Fruit fly (Drosophila melanogaster): ENCODE results near the gene CG9921.
A peak's percentile ranks its signal among the peaks of the same experiment; 100 is the strongest.

Gene CG9921

dm6 chrX:16332615-16333288, 648 bp downstream of the CG9921 start:
- TF ChIP-seq CG7045 (GFP tag; optimal IDR thresholded peaks at IDR 0.05) (peak; percentile 95), Clk (GFP tag; optimal IDR thresholded peaks at IDR 0.05) (peak; percentile 84), ovo (GFP tag; optimal IDR thresholded peaks at IDR 0.05) (peak; percentile 95), bab1 (GFP tag; optimal IDR thresholded peaks at IDR 0.05) (peak; percentile 95), Hr96 (GFP tag; optimal IDR thresholded peaks at IDR 0.05) (no peak), CG5204 (GFP tag; optimal IDR thresholded peaks at IDR 0.05) (peak; percentile 94), kay (GFP tag; ENCODE audit: borderline replicate concordance) (peak; percentile 80), CG11617 (GFP tag; optimal IDR thresholded peaks at IDR 0.05) (peak; percentile 98), CG14711 (tag; optimal IDR thresholded peaks at IDR 0.05) (peak; percentile 94), CG7101 (tag; optimal IDR thresholded peaks at IDR 0.05) (peak; percentile 98), CG1620 (GFP tag; optimal IDR thresholded peaks at IDR 0.05) (peak; percentile 82), CG12768 (GFP tag; optimal IDR thresholded peaks at IDR 0.05) (peak; percentile 95), cic (GFP tag; optimal IDR thresholded peaks at IDR 0.05) (peak; percentile 83), Mnt (GFP tag; optimal IDR thresholded peaks at IDR 0.05) (peak; percentile 88), pad (GFP tag; optimal IDR thresholded peaks at IDR 0.05) (peak; percentile 91), toe (GFP tag; optimal IDR thresholded peaks at IDR 0.05) (peak; percentile 83), tj (GFP tag; optimal IDR thresholded peaks at IDR 0.05) (peak; percentile 85), cnc (optimal IDR thresholded peaks at IDR 0.05) (no peak), CG33017 (tag; optimal IDR thresholded peaks at IDR 0.05) (peak; percentile 95), Crg-1 (GFP tag; optimal IDR thresholded peaks at IDR 0.05) (peak; percentile 92)

DNA sequence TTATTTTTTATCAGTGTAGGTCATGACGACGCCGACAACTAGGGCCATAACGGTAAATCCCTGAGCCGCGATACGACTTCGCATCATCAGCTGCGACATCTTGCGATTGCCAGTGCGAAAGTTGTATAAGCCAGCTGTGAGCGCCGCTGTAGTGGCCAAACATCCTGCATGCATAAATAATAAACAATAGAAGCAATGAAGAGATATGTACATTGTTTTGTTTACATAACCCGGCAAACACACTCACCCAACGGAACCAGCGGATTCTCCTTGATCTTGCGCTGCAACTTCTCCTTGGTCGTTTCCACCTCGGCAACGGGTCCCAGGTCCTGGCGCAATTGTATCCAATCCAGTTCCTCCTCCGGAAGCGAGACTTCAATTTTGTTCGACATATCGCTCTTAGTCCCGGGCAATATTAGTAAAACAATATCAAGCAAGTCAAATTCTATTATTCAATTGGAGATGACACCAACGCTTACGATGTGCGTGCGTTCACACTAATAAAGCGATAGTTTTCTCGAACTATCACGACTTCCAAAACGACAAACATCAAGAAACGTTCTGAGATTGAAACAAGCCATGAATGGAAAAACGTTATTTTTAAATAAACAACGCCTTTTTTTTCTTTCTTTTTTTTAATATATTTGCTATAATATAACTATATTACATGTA, 1.7 kb downstream of the CG9921 start:
- peak; percentile 21 for TF ChIP-seq Mnt (GFP tag; optimal IDR thresholded peaks at IDR 0.05)
- no peak for TF ChIP-seq Hr96 (GFP tag; optimal IDR thresholded peaks at IDR 0.05)
- peak; percentile 54 for TF ChIP-seq ovo (GFP tag; optimal IDR thresholded peaks at IDR 0.05)
- peak; percentile 6 for TF ChIP-seq bab1 (GFP tag; optimal IDR thresholded peaks at IDR 0.05)
- TF ChIP-seq CG11617 (GFP tag; optimal IDR thresholded peaks at IDR 0.05): peak; percentile 28
- TF ChIP-seq cic (GFP tag; optimal IDR thresholded peaks at IDR 0.05): no peak
- peak; percentile 11 for TF ChIP-seq pad (GFP tag; optimal IDR thresholded peaks at IDR 0.05)

dm6 chrX:16330659-16331058, 2.7 kb downstream of the CG9921 start, which contains the start of gene CG9919:
Gene CG9919 (minus strand): TSS chrX:16330759.
- TF ChIP-seq CG33017 (tag; optimal IDR thresholded peaks at IDR 0.05): no peak
- TF ChIP-seq CG14711 (tag; optimal IDR thresholded peaks at IDR 0.05): no peak
- no peak for TF ChIP-seq kay (GFP tag; ENCODE audit: borderline replicate concordance)
- no peak for TF ChIP-seq pad (GFP tag; optimal IDR thresholded peaks at IDR 0.05)
- no peak for TF ChIP-seq Hr96 (GFP tag; optimal IDR thresholded peaks at IDR 0.05)
- TF ChIP-seq ovo (GFP tag; optimal IDR thresholded peaks at IDR 0.05): no peak
- no peak for TF ChIP-seq Crg-1 (GFP tag; optimal IDR thresholded peaks at IDR 0.05)
- no peak for TF ChIP-seq CG1620 (GFP tag; optimal IDR thresholded peaks at IDR 0.05)
- no peak for TF ChIP-seq cic (GFP tag; optimal IDR thresholded peaks at IDR 0.05)
- no peak for TF ChIP-seq CG5204 (GFP tag; optimal IDR thresholded peaks at IDR 0.05)
- no peak for TF ChIP-seq Clk (GFP tag; optimal IDR thresholded peaks at IDR 0.05)
- TF ChIP-seq CG12768 (GFP tag; optimal IDR thresholded peaks at IDR 0.05): no peak
- no peak for TF ChIP-seq CG11617 (GFP tag; optimal IDR thresholded peaks at IDR 0.05)

DNA sequence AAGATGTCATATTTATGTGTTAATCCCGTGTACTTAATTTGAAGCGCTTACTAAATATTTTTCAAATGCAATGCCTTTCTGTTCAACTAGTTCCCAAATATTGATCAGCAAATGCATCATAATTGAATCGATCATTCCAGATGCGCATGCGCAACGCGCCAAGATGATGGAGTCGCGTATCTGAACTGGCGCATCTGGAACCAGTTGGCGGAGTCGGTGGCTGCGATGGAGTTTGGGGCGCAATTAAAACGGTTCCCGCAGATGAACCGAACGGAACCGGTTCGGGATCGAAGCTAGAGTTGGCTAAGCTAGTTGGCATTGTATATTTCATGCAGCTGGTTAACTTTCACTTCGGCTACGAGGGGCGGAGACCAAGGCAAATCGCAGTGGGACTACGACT, 7.9 kb downstream of the CG9921 start, which contains the start of gene CalpC:
Gene CalpC (plus strand): TSS at position 292 of the 400 bp plus-strand sequence.
- TF ChIP-seq bab1 (GFP tag; optimal IDR thresholded peaks at IDR 0.05) (no peak), CG7101 (tag; optimal IDR thresholded peaks at IDR 0.05) (no peak), CG33017 (tag; optimal IDR thresholded peaks at IDR 0.05) (no peak), CG11617 (GFP tag; optimal IDR thresholded peaks at IDR 0.05) (no peak), pad (GFP tag; optimal IDR thresholded peaks at IDR 0.05) (no peak), cic (GFP tag; optimal IDR thresholded peaks at IDR 0.05) (no peak), CG14711 (tag; optimal IDR thresholded peaks at IDR 0.05) (no peak), Crg-1 (GFP tag; optimal IDR thresholded peaks at IDR 0.05) (no peak), CG5204 (GFP tag; optimal IDR thresholded peaks at IDR 0.05) (no peak), Clk (GFP tag; optimal IDR thresholded peaks at IDR 0.05) (no peak), tj (GFP tag; optimal IDR thresholded peaks at IDR 0.05) (no peak), CG12768 (GFP tag; optimal IDR thresholded peaks at IDR 0.05) (no peak), cnc (optimal IDR thresholded peaks at IDR 0.05) (no peak), CG7045 (GFP tag; optimal IDR thresholded peaks at IDR 0.05) (no peak), toe (GFP tag; optimal IDR thresholded peaks at IDR 0.05) (no peak), ovo (GFP tag; optimal IDR thresholded peaks at IDR 0.05) (no peak), Mnt (GFP tag; optimal IDR thresholded peaks at IDR 0.05) (no peak), Hr96 (GFP tag; optimal IDR thresholded peaks at IDR 0.05) (no peak)

DNA sequence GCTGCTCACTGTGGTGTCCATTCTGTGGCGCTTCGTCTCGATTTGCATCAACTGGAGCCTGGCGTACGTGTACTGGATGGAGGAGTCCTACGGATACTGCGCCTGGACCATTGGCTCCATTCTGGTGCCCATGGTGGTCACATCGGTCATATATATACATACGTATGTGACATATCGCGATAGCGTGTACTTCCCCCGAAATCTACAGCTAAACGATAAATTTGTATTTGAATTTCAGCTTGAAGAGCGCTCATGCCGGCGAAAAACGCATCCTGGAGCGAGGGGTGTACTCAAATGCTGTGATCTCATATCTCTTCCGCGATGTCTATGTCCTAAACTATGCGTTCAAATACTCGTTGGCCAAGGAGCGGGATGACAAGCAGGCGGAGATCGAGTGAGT, 9.9 kb downstream of the CG9921 start:
- TF ChIP-seq CG14711 (tag; optimal IDR thresholded peaks at IDR 0.05): no peak

DNA sequence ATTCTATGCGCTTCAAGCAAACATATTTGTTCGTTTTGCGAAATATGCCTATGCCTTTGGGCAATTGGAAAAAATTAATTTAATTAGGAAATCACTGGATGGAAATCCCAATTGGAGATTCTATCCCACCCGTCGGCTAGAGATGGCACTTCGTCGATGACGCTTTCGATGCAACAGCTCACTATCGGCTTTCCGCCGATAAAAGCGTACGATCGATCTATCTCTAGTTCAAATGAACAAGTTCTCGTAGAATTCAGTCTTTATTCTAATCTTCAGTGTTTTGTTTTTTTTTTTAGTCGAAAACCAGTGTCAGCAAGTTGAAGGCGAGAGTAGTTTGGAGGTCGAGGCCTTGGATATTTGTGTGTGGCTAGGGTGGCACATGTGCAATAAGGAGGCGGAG, 10.3 kb downstream of the CG9921 start, which contains the start of the genes CG9917 and CG32579:
Gene CG9917 (minus strand): TSS at position 169 of the 400 bp plus-strand sequence.
Gene CG32579 (plus strand): TSS at position 224 of the 400 bp plus-strand sequence.
- TF ChIP-seq Clk (GFP tag; optimal IDR thresholded peaks at IDR 0.05) (no peak), CG7101 (tag; optimal IDR thresholded peaks at IDR 0.05) (peak; percentile 19), Hr96 (GFP tag; optimal IDR thresholded peaks at IDR 0.05) (no peak), CG1620 (GFP tag; optimal IDR thresholded peaks at IDR 0.05) (no peak), bab1 (GFP tag; optimal IDR thresholded peaks at IDR 0.05) (peak; percentile 50), ovo (GFP tag; optimal IDR thresholded peaks at IDR 0.05) (no peak), cic (GFP tag; optimal IDR thresholded peaks at IDR 0.05) (no peak), Mnt (GFP tag; optimal IDR thresholded peaks at IDR 0.05) (peak; percentile 54), pad (GFP tag; optimal IDR thresholded peaks at IDR 0.05) (no peak), tj (GFP tag; optimal IDR thresholded peaks at IDR 0.05) (peak; percentile 19), CG14711 (tag; optimal IDR thresholded peaks at IDR 0.05) (peak; percentile 17), CG33017 (tag; optimal IDR thresholded peaks at IDR 0.05) (no peak), CG12768 (GFP tag; optimal IDR thresholded peaks at IDR 0.05) (no peak), Crg-1 (GFP tag; optimal IDR thresholded peaks at IDR 0.05) (no peak), CG7045 (GFP tag; optimal IDR thresholded peaks at IDR 0.05) (no peak), CG11617 (GFP tag; optimal IDR thresholded peaks at IDR 0.05) (no peak), cnc (optimal IDR thresholded peaks at IDR 0.05) (no peak), toe (GFP tag; optimal IDR thresholded peaks at IDR 0.05) (no peak), CG5204 (GFP tag; optimal IDR thresholded peaks at IDR 0.05) (no peak), kay (GFP tag; ENCODE audit: borderline replicate concordance) (no peak)

Measured in whole organism, adult.